Worm (Caenorhabditis elegans): Measurements from ENCODE around the gene F28A10.7.
"Not testable (repeated sequence)": the region's sequence is repeated elsewhere in the genome, so short reads cannot be mapped to it uniquely, and the experiment has no call there.

Gene F28A10.7

ce11 chrII:845618-846017, at the start of gene F28A10.7:
Gene F28A10.7 (minus strand): TSS chrII:845718.
- no peak for TF ChIP-seq W03F9.2 (tag; optimal IDR thresholded peaks at IDR 0.05)
- no peak for TF ChIP-seq dao-5 (tag; optimal IDR thresholded peaks at IDR 0.05)
- no peak for TF ChIP-seq him-1 (tag; optimal IDR thresholded peaks at IDR 0.05)

ce11 chrII:888024-888423, 42.5 kb upstream of the F28A10.7 start, which contains the start of gene T07D3.4:
Gene T07D3.4 (plus strand): TSS chrII:888309.
- no peak for TF ChIP-seq W03F9.2 (tag; optimal IDR thresholded peaks at IDR 0.05)
- no peak for TF ChIP-seq him-1 (tag; optimal IDR thresholded peaks at IDR 0.05)
- no peak for TF ChIP-seq dao-5 (tag; optimal IDR thresholded peaks at IDR 0.05)

ce11 chrII:884204-884603, 38.7 kb upstream of the F28A10.7 start:
- TF ChIP-seq him-1 (tag; optimal IDR thresholded peaks at IDR 0.05) (no peak), W03F9.2 (tag; optimal IDR thresholded peaks at IDR 0.05) (no peak), dao-5 (tag; optimal IDR thresholded peaks at IDR 0.05) (no peak)

ce11 chrII:880666-881226, 35.2 kb upstream of the F28A10.7 start:
- no peak for TF ChIP-seq dao-5 (tag; optimal IDR thresholded peaks at IDR 0.05)
- no peak for TF ChIP-seq W03F9.2 (tag; optimal IDR thresholded peaks at IDR 0.05)
- TF ChIP-seq him-1 (tag; optimal IDR thresholded peaks at IDR 0.05), result no peak

ce11 chrII:875739-876138, 30.2 kb upstream of the F28A10.7 start:
- no peak for TF ChIP-seq dao-5 (tag; optimal IDR thresholded peaks at IDR 0.05)
- TF ChIP-seq him-1 (tag; optimal IDR thresholded peaks at IDR 0.05), result no peak
- no peak for TF ChIP-seq W03F9.2 (tag; optimal IDR thresholded peaks at IDR 0.05)

- TF ChIP-seq W03F9.2 (tag; optimal IDR thresholded peaks at IDR 0.05) (no peak), him-1 (tag; optimal IDR thresholded peaks at IDR 0.05) (no peak), dao-5 (tag; optimal IDR thresholded peaks at IDR 0.05) (no peak)
These were observed 27.7 kb upstream of the F28A10.7 start, which contains the start of gene alg-2 for ce11 chrII:872993-873787. Gene alg-2 (plus strand): TSS chrII:873212.

- no peak for TF ChIP-seq him-1 (tag; optimal IDR thresholded peaks at IDR 0.05)
- no peak for TF ChIP-seq dao-5 (tag; optimal IDR thresholded peaks at IDR 0.05)
- TF ChIP-seq W03F9.2 (tag; optimal IDR thresholded peaks at IDR 0.05), result no peak
These were observed 23.8 kb upstream of the F28A10.7 start for ce11 chrII:869316-869715.

- no peak for TF ChIP-seq dao-5 (tag; optimal IDR thresholded peaks at IDR 0.05)
- TF ChIP-seq him-1 (tag; optimal IDR thresholded peaks at IDR 0.05), result no peak
- no peak for TF ChIP-seq W03F9.2 (tag; optimal IDR thresholded peaks at IDR 0.05)
These were observed 22.8 kb upstream of the F28A10.7 start, which contains the start of gene fbxc-51 for ce11 chrII:868240-868864. Gene fbxc-51 (plus strand): TSS chrII:868814.

- TF ChIP-seq W03F9.2 (tag; optimal IDR thresholded peaks at IDR 0.05) (no peak), dao-5 (tag; optimal IDR thresholded peaks at IDR 0.05) (no peak)
These were observed 21.3 kb upstream of the F28A10.7 start, which contains the start of gene Y46B2A.3 for ce11 chrII:866801-867200. Gene Y46B2A.3 (minus strand): TSS chrII:866901.

ce11 chrII:861564-861963, 16.0 kb upstream of the F28A10.7 start, which contains the start of gene Y46B2A.4:
Gene Y46B2A.4 (plus strand): TSS chrII:861864.
- no peak for TF ChIP-seq dao-5 (tag; optimal IDR thresholded peaks at IDR 0.05)
- TF ChIP-seq him-1 (tag; optimal IDR thresholded peaks at IDR 0.05), result no peak
- TF ChIP-seq W03F9.2 (tag; optimal IDR thresholded peaks at IDR 0.05), result no peak

ce11 chrII:850567-850966, 5.0 kb upstream of the F28A10.7 start, which contains the start of gene F28A10.5:
Gene F28A10.5 (minus strand): TSS chrII:850667.
- TF ChIP-seq W03F9.2, him-1, dao-5 (tag; optimal IDR thresholded peaks at IDR 0.05): not testable (repeated sequence)

ce11 chrII:848519-848918, 3.0 kb upstream of the F28A10.7 start, which contains the start of the genes acdh-9 and F28A10.13:
Gene acdh-9 (minus strand): TSS chrII:848603.
Gene F28A10.13 (plus strand): TSS chrII:848812.
- no peak for TF ChIP-seq W03F9.2 (tag; optimal IDR thresholded peaks at IDR 0.05)
- TF ChIP-seq dao-5 (tag; optimal IDR thresholded peaks at IDR 0.05), result no peak
- no peak for TF ChIP-seq him-1 (tag; optimal IDR thresholded peaks at IDR 0.05)

ce11 chrII:843971-844370, 1.5 kb downstream of the F28A10.7 start, which contains the start of gene F28A10.4:
Gene F28A10.4 (plus strand): TSS chrII:844271.
- TF ChIP-seq W03F9.2 (tag; optimal IDR thresholded peaks at IDR 0.05), result no peak
- TF ChIP-seq dao-5 (tag; optimal IDR thresholded peaks at IDR 0.05), result no peak
- TF ChIP-seq him-1 (tag; optimal IDR thresholded peaks at IDR 0.05), result no peak

Measured in whole organism, L4/young adult.